Fruit fly (Drosophila melanogaster) whole organism, prepupa: ENCODE data around the gene CG15767.
A peak's percentile ranks its signal among the peaks of the same experiment; 100 is the strongest.

Experiments
- Blimp-1 ChIP-seq: fragments of 200-800 bp; sonication (Bioruptor generic); optimal IDR thresholded peaks from 3 replicates; lab custom pipeline; 2017; ENCODE audit warnings: missing biosample characterization, missing genetic modification characterization, mild to moderate bottlenecking, moderate library complexity, missing genetic modification reagents
- CG10669 ChIP-seq: fragments of 200-800 bp; sonication (Bioruptor generic); optimal IDR thresholded peaks from 3 replicates; lab custom pipeline; 2018; ENCODE audit warnings: missing biosample characterization, mild to moderate bottlenecking, missing genetic modification characterization, moderate library complexity
- CG11294 ChIP-seq: fragments of 200-800 bp; sonication (Bioruptor generic); IDR thresholded peaks from 2 replicates; pipeline ENCODE4 v1.3.6; 2022; ENCODE audit warnings: missing biosample characterization, missing genetic modification characterization
- CG11902 ChIP-seq: fragments of 200-800 bp; sonication (Bioruptor generic); optimal IDR thresholded peaks from 3 replicates; lab custom pipeline; 2016; ENCODE audit warnings: missing biosample characterization, missing genetic modification characterization
- CG15336 ChIP-seq: fragments of 200-800 bp; sonication (Bioruptor generic); IDR thresholded peaks from 2 replicates; pipeline ENCODE4 v1.3.6; 2022; ENCODE audit warnings: missing biosample characterization, missing genetic modification characterization
- CG31627 ChIP-seq: fragments of 200-800 bp; sonication (Bioruptor generic); optimal IDR thresholded peaks from 3 replicates; lab custom pipeline; 2016; ENCODE audit warnings: missing biosample characterization, missing genetic modification characterization
- CG32006 ChIP-seq: fragments of 200-800 bp; sonication (Bioruptor generic); optimal IDR thresholded peaks from 3 replicates; lab custom pipeline; 2017; ENCODE audit warnings: missing biosample characterization, mild to moderate bottlenecking, missing genetic modification characterization
- CG34406 ChIP-seq: fragments of 200-800 bp; sonication (Bioruptor generic); optimal IDR thresholded peaks from 3 replicates; lab custom pipeline; 2016; ENCODE audit warnings: missing biosample characterization, missing genetic modification characterization
- CG4318 ChIP-seq: fragments of 200-800 bp; sonication (Bioruptor generic); optimal IDR thresholded peaks from 3 replicates; lab custom pipeline; 2017; ENCODE audit warnings: missing biosample characterization, mild to moderate bottlenecking, missing genetic modification characterization
- CG6163 ChIP-seq: fragments of 200-800 bp; sonication (Bioruptor generic); IDR thresholded peaks from 3 replicates; pipeline ENCODE4 v1.3.6; 2022; ENCODE audit warnings: missing biosample characterization, missing genetic modification characterization
- CG6792 ChIP-seq: fragments of 200-800 bp; sonication (Bioruptor generic); optimal IDR thresholded peaks from 3 replicates; lab custom pipeline; 2016; ENCODE audit warnings: missing biosample characterization, missing genetic modification characterization
- CG6808 ChIP-seq: fragments of 200-800 bp; sonication (Bioruptor generic); optimal IDR thresholded peaks from 3 replicates; lab custom pipeline; 2017; ENCODE audit warnings: missing biosample characterization, missing genetic modification characterization, mild to moderate bottlenecking, moderate library complexity, missing genetic modification reagents
- CG6854 ChIP-seq: fragments of 200-800 bp; sonication (Bioruptor generic); optimal IDR thresholded peaks from 2 replicates; lab custom pipeline; 2017; ENCODE audit warnings: missing biosample characterization, mild to moderate bottlenecking, missing genetic modification characterization
- CG7368 ChIP-seq: fragments of 200-800 bp; sonication (Bioruptor generic); optimal IDR thresholded peaks from 3 replicates; lab custom pipeline; 2016; ENCODE audit warnings: missing biosample characterization, missing genetic modification characterization
- CG8119 ChIP-seq: fragments of 200-800 bp; sonication (Bioruptor generic); IDR thresholded peaks from 3 replicates; pipeline ENCODE4 v1.3.6; 2022; ENCODE audit warnings: missing biosample characterization, missing genetic modification characterization
- CG8632 ChIP-seq: fragments of 200-800 bp; sonication (Bioruptor generic); optimal IDR thresholded peaks from 3 replicates; lab custom pipeline; 2016; ENCODE audit warnings: missing biosample characterization, missing genetic modification characterization
- CG9139 ChIP-seq: fragments of 200-800 bp; sonication (Bioruptor generic); optimal IDR thresholded peaks from 3 replicates; lab custom pipeline; 2017; ENCODE audit warnings: missing biosample characterization, mild to moderate bottlenecking, missing genetic modification characterization
- Eip75B ChIP-seq: fragments of 200-800 bp; sonication (Bioruptor generic); optimal IDR thresholded peaks from 3 replicates; lab custom pipeline; 2016; ENCODE audit warnings: missing biosample characterization, missing genetic modification characterization
- Eip93F ChIP-seq: fragments of 200-800 bp; sonication (Bioruptor generic); optimal IDR thresholded peaks from 2 replicates; lab custom pipeline; 2016; ENCODE audit warnings: missing biosample characterization, mild to moderate bottlenecking, missing genetic modification characterization
- Ets96B ChIP-seq: fragments of 200-800 bp; optimal IDR thresholded peaks from 2 replicates; lab custom pipeline; 2019; ENCODE audit warnings: missing biosample characterization, mild to moderate bottlenecking, missing genetic modification characterization, moderate library complexity
- Gug ChIP-seq: fragments of 200-800 bp; sonication (Bioruptor generic); IDR thresholded peaks from 2 replicates; pipeline ENCODE4 v1.3.6; 2022; ENCODE audit warnings: missing biosample characterization, missing genetic modification characterization
- Hr38 ChIP-seq: sonication (Bioruptor generic); optimal IDR thresholded peaks from 2 replicates; lab custom pipeline; 2016; ENCODE audit warnings: missing biosample characterization, missing genetic modification characterization
- Hr4 ChIP-seq: fragments of 200-800 bp; sonication (Bioruptor generic); optimal IDR thresholded peaks from 3 replicates; lab custom pipeline; 2016; ENCODE audit warnings: missing biosample characterization, missing genetic modification characterization
- Lpt ChIP-seq: fragments of 200-800 bp; sonication (Bioruptor generic); optimal IDR thresholded peaks from 3 replicates; lab custom pipeline; 2016; ENCODE audit warnings: missing biosample characterization, missing genetic modification characterization
- Met ChIP-seq: fragments of 200-800 bp; sonication (Bioruptor generic); optimal IDR thresholded peaks from 3 replicates; lab custom pipeline; 2016; ENCODE audit warnings: missing biosample characterization, missing genetic modification characterization
- OdsH ChIP-seq: fragments of 200-800 bp; sonication (Bioruptor generic); optimal IDR thresholded peaks from 3 replicates; lab custom pipeline; 2016; ENCODE audit warnings: missing biosample characterization, missing genetic modification characterization
- Sox102F ChIP-seq: fragments of 200-800 bp; sonication (Bioruptor generic); optimal IDR thresholded peaks from 2 replicates; lab custom pipeline; 2016; ENCODE audit warnings: missing biosample characterization, mild to moderate bottlenecking, missing genetic modification characterization
- Sox14 ChIP-seq: fragments of 200-800 bp; sonication (Bioruptor generic); optimal IDR thresholded peaks from 3 replicates; lab custom pipeline; 2016; ENCODE audit warnings: missing biosample characterization, missing genetic modification characterization
- Sox15 ChIP-seq: fragments of 200-800 bp; sonication (Bioruptor generic); optimal IDR thresholded peaks from 3 replicates; lab custom pipeline; 2016; ENCODE audit warnings: missing biosample characterization, missing genetic modification characterization
- achi ChIP-seq: fragments of 200-800 bp; sonication (Bioruptor generic); optimal IDR thresholded peaks from 3 replicates; lab custom pipeline; 2016; ENCODE audit warnings: missing biosample characterization, missing genetic modification characterization
- acj6 ChIP-seq: fragments of 200-800 bp; sonication (Bioruptor generic); optimal IDR thresholded peaks from 3 replicates; lab custom pipeline; 2016; ENCODE audit warnings: missing biosample characterization, missing genetic modification characterization
- cyc ChIP-seq: fragments of 200-800 bp; sonication (Bioruptor generic); optimal IDR thresholded peaks from 3 replicates; lab custom pipeline; 2016; ENCODE audit warnings: missing biosample characterization, missing genetic modification characterization
- dac ChIP-seq: fragments of 200-800 bp; sonication (Bioruptor generic); optimal IDR thresholded peaks from 2 replicates; lab custom pipeline; 2017; ENCODE audit warnings: missing biosample characterization, mild to moderate bottlenecking, missing genetic modification characterization
- dsx ChIP-seq: fragments of 200-800 bp; optimal IDR thresholded peaks from 3 replicates; lab custom pipeline; 2019; ENCODE audit warnings: missing biosample characterization, mild to moderate bottlenecking, missing genetic modification characterization, moderate library complexity; ENCODE audit not compliant: poor library complexity, severe bottlenecking
- eg ChIP-seq: fragments of 200-800 bp; sonication (Bioruptor generic); IDR thresholded peaks from 3 replicates; pipeline ENCODE4 v1.3.6; 2022; ENCODE audit warnings: missing biosample characterization, missing genetic modification characterization
- esn ChIP-seq: fragments of 200-800 bp; sonication (Bioruptor generic); optimal IDR thresholded peaks from 2 replicates; lab custom pipeline; 2016; ENCODE audit warnings: missing biosample characterization, mild to moderate bottlenecking, missing genetic modification characterization, moderate library complexity
- fd59A ChIP-seq: fragments of 200-800 bp; sonication (Bioruptor generic); optimal IDR thresholded peaks from 2 replicates; lab custom pipeline; 2017; ENCODE audit warnings: missing biosample characterization, mild to moderate bottlenecking, missing genetic modification characterization, missing genetic modification reagents
- fd85E ChIP-seq: fragments of 200-800 bp; sonication (Bioruptor generic); optimal IDR thresholded peaks from 3 replicates; lab custom pipeline; 2016; ENCODE audit warnings: missing biosample characterization, missing genetic modification characterization
- fkh ChIP-seq: fragments of 200-800 bp; sonication (Bioruptor generic); optimal IDR thresholded peaks from 3 replicates; lab custom pipeline; 2017; ENCODE audit warnings: missing biosample characterization, mild to moderate bottlenecking, missing genetic modification characterization, moderate library complexity
- net ChIP-seq: fragments of 200-800 bp; sonication (Bioruptor generic); optimal IDR thresholded peaks from 3 replicates; lab custom pipeline; 2016; ENCODE audit warnings: missing biosample characterization, missing genetic modification characterization
- pdm3 ChIP-seq: fragments of 200-800 bp; sonication (Bioruptor generic); optimal IDR thresholded peaks from 3 replicates; lab custom pipeline; 2016; ENCODE audit warnings: missing biosample characterization, missing genetic modification characterization
- salr ChIP-seq, 2 experiments: fragments of 200-800 bp; sonication (Bioruptor generic); optimal IDR thresholded peaks; 3 replicates each; lab custom pipeline; 2016 to 2018; ENCODE audit warnings: missing biosample characterization in 2 of 2, missing genetic modification characterization in 2 of 2, mild to moderate bottlenecking in 1 of 2
- spab ChIP-seq: fragments of 200-800 bp; sonication (Bioruptor generic); optimal IDR thresholded peaks from 2 replicates; lab custom pipeline; 2017; ENCODE audit warnings: missing biosample characterization, mild to moderate bottlenecking, missing genetic modification characterization, missing genetic modification reagents
- ss ChIP-seq, 2 experiments: fragments of 200-800 bp; sonication (Bioruptor generic); optimal IDR thresholded peaks; 2 replicates in 1 of 2; 3 replicates in 1 of 2; lab custom pipeline; 2017 to 2018; ENCODE audit warnings: mild to moderate bottlenecking in 2 of 2, missing biosample characterization in 2 of 2, missing genetic modification characterization in 2 of 2, moderate library complexity in 1 of 2
- svp ChIP-seq: fragments of 200-800 bp; sonication (Bioruptor generic); peaks from one replicate; lab custom pipeline; 2016; ENCODE audit warnings: missing biosample characterization, missing genetic modification characterization
- topi ChIP-seq: fragments of 200-800 bp; sonication (Bioruptor generic); optimal IDR thresholded peaks from 3 replicates; lab custom pipeline; 2016; ENCODE audit warnings: missing biosample characterization, missing genetic modification characterization

CG15767 gene

DNA sequence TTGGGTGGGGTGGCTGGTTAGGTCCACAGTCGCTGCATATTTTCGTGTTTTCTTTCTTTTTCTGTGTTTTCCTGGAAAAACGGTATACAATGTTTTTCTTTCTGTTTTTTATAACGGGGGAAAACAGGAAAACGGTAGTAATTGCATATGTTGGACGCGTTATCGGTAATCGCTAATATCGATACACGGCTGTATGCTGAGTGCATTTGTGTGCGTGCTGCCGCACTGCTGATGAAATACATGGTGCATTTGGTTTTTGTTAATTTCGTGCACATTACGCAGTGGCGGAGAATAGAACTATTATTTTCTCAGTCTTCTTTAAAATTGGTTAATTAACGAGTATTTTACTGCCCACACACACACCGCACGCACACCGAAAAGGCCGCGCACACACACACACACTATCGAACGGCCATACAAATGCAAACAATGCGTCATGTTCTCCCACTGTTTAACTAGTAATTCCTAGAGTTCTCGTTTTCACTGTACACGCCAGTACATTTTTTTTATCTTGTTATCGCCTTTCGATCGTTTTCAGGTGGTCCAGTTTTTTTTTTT lies 25.8 kb upstream of the CG15767 start:
- TF ChIP-seq Hr38 (GFP tag; lab: Kevin White, UChicago) (no peak), CG8119 (GFP tag; lab: Robert Waterston, UW) (no peak), CG6163 (GFP tag; lab: Robert Waterston, UW) (0 out of 3 replicates have a peak, but pooled peaks have one; percentile 5), CG15336 (GFP tag; lab: Robert Waterston, UW) (peak; percentile 12; the same call in 1 of the 2 replicates)

DNA sequence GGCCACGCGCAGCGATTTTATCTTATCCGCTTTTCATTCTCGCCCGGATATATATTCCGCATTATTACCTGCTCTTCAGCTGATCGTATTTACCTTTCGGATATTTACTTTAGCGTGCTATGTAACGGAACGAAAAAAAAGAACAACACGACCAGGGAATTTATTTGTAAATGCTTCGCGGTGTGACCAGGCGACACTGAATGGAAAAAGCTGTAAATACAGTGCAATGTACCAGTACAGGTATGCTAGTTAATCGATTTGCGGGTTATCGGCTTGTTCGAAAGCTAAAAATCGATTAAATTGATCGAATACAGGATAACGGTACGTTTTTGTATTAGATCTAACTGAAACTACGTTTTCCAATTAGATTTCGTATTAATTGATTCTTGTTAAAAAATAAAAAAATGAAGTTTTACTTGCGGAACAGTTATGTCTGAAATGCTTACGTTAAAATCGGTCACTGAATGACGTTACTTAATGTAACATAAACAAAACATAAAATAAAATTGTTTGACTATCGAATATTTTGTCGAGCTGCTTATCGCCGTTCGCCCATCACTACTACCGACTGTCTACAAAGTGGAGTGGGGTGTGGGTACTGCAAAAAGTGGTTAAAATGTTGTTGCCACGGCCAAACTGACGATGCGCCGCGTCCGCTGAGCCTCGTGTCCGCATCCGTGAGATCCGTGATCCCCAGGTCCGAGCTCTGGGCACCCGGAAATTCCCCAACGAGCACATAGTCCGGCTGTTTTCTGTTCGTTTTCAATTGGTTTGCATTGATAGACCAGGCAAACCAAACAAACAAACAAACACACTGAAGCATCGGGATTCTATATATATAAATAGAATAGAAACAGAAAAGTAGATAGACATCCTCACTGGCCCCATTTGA lies 25.0 kb upstream of the CG15767 start, which contains the start of the genes MAPk-Ak2 and CG42699:
TSS of gene MAPk-Ak2 (minus strand) at position 203 of the 892 bp plus-strand sequence.
TSS of gene CG42699 (plus strand) at position 553 of the 892 bp plus-strand sequence.
- no peak; the same call in 2 of the 3 replicates for TF ChIP-seq eg (GFP tag; lab: Robert Waterston, UW)
- TF ChIP-seq Blimp-1 (GFP tag; lab: Kevin White, UChicago), result peak; percentile 29
- peak; percentile 10 for TF ChIP-seq acj6 (GFP tag; lab: Kevin White, UChicago)
- TF ChIP-seq CG4318, result no peak
- TF ChIP-seq fkh (GFP tag; lab: Kevin White, UChicago), result peak; percentile 97
- TF ChIP-seq CG31627 (GFP tag; lab: Kevin White, UChicago), result no peak
- TF ChIP-seq dac (GFP tag; lab: Kevin White, UChicago), result no peak
- peak; percentile 13 for TF ChIP-seq fd59A (GFP tag; lab: Kevin White, UChicago)
- peak; percentile 70 for TF ChIP-seq net (GFP tag; lab: Kevin White, UChicago)
- peak; percentile 50 for TF ChIP-seq pdm3 (GFP tag; lab: Kevin White, UChicago)
- TF ChIP-seq CG11294, result no peak
- TF ChIP-seq Eip75B (GFP tag; lab: Kevin White, UChicago), result peak; percentile 38
- TF ChIP-seq CG10669 (GFP tag; lab: Kevin White, UChicago), result peak; percentile 58
- no peak for TF ChIP-seq Hr38 (GFP tag; lab: Kevin White, UChicago)
- TF ChIP-seq CG11902 (GFP tag; lab: Kevin White, UChicago), result no peak
- peak; percentile 3 for TF ChIP-seq cyc (GFP tag; lab: Kevin White, UChicago)
- peak; percentile 34; the same call in 2 of the 3 replicates for TF ChIP-seq CG6163 (GFP tag; lab: Robert Waterston, UW)
- TF ChIP-seq esn (GFP tag; lab: Kevin White, UChicago), result peak; percentile 72
- TF ChIP-seq CG9139 (GFP tag; lab: Kevin White, UChicago), result peak; percentile 65
- peak; percentile 42 for TF ChIP-seq achi (GFP tag; lab: Kevin White, UChicago)
- TF ChIP-seq spab (GFP tag; lab: Kevin White, UChicago), result peak; percentile 24
- TF ChIP-seq Eip93F (GFP tag; lab: Kevin White, UChicago), result no peak
- TF ChIP-seq dsx (GFP tag; lab: Kevin White, UChicago), result peak; percentile 55
- peak; percentile 54 for TF ChIP-seq Met
- peak; percentile 74 for TF ChIP-seq CG6808 (GFP tag; lab: Kevin White, UChicago)
- no peak for TF ChIP-seq Sox15 (GFP tag; lab: Kevin White, UChicago)
- no peak for TF ChIP-seq Gug (GFP tag; lab: Robert Waterston, UW)
- peak; percentile 59 for TF ChIP-seq CG7368 (GFP tag; lab: Kevin White, UChicago)
- TF ChIP-seq CG8632, result peak; percentile 58
- TF ChIP-seq CG32006 (GFP tag; lab: Kevin White, UChicago), result no peak
- peak; percentile 54 for TF ChIP-seq CG6792 (GFP tag; lab: Kevin White, UChicago)
- peak; percentile 66 for TF ChIP-seq CG6854 (GFP tag; lab: Kevin White, UChicago)
- no peak for TF ChIP-seq fd85E (GFP tag; lab: Kevin White, UChicago)
- no peak for TF ChIP-seq CG15336 (GFP tag; lab: Robert Waterston, UW)
- TF ChIP-seq svp (GFP tag; lab: Kevin White, UChicago), result no peak
- peak; percentile 47 for TF ChIP-seq topi (GFP tag; lab: Kevin White, UChicago)
- peak; percentile 65 to 80 for TF ChIP-seq ss (GFP tag; optimal IDR thresholded peaks at IDR 0.05; lab: Kevin White, UChicago)
- TF ChIP-seq OdsH (GFP tag; lab: Kevin White, UChicago), result peak; percentile 8
- TF ChIP-seq Sox14, result peak; percentile 16
- no peak for TF ChIP-seq Hr4 (GFP tag; lab: Kevin White, UChicago)
- no peak for TF ChIP-seq Lpt (GFP tag; lab: Kevin White, UChicago)
- TF ChIP-seq salr (GFP tag; optimal IDR thresholded peaks at IDR 0.05; lab: Kevin White, UChicago), result peak in 1 of 2 experiments; percentile 26
- peak; percentile 54 for TF ChIP-seq Sox102F (GFP tag; lab: Kevin White, UChicago)
- TF ChIP-seq CG34406 (GFP tag; lab: Kevin White, UChicago), result peak; percentile 58
- TF ChIP-seq Ets96B (tag; lab: Kevin White, UChicago), result peak; percentile 15
